Worm (Caenorhabditis elegans) whole organism, young adult: ENCODE data around the gene T03G6.1.

Source experiments
- B0035.1 ChIP-seq: sonication (generic microtip); optimal IDR thresholded peaks from 2 replicates; lab custom pipeline; 2016; ENCODE audit warnings: missing genetic modification characterization, mild to moderate bottlenecking, missing compliant biosample characterization, missing genotype, missing genetic modification reagents
- B0261.1 ChIP-seq: sonication (generic microtip); optimal IDR thresholded peaks from 2 replicates; lab custom pipeline; 2016; ENCODE audit warnings: mild to moderate bottlenecking, missing genetic modification characterization, moderate library complexity, missing compliant biosample characterization
- C17E4.6 ChIP-seq: fragments of 200-800 bp; sonication (Bioruptor generic); IDR thresholded peaks from 2 replicates; pipeline ENCODE4 v1.3.6; 2022; ENCODE audit warnings: missing genetic modification reagents, missing genetic modification characterization, missing compliant biosample characterization
- D2030.7 ChIP-seq: fragments of 200-800 bp; sonication (Bioruptor generic); IDR thresholded peaks from 2 replicates; pipeline ENCODE4 v1.3.6; 2022; ENCODE audit warnings: missing genetic modification reagents, missing genetic modification characterization, missing compliant biosample characterization
- F10E7.11 ChIP-seq: sonication (generic microtip); optimal IDR thresholded peaks from 2 replicates; lab custom pipeline; 2017; ENCODE audit warnings: mild to moderate bottlenecking, missing genetic modification characterization, moderate library complexity, missing compliant biosample characterization
- F23B12.7 ChIP-seq: sonication (generic microtip); optimal IDR thresholded peaks from 2 replicates; lab custom pipeline; 2017; ENCODE audit warnings: missing genetic modification characterization, mild to moderate bottlenecking, missing compliant biosample characterization, antibody characterized with exemption, moderate library complexity; ENCODE audit not compliant: insufficient read depth
- F33H1.4 ChIP-seq: fragments of 200-800 bp; sonication (Bioruptor generic); IDR thresholded peaks from 2 replicates; pipeline ENCODE4 v1.3.6; 2022; ENCODE audit warnings: missing genetic modification reagents, missing genetic modification characterization, missing compliant biosample characterization
- F57A8.1 ChIP-seq: fragments of 200-800 bp; sonication (Bioruptor generic); optimal IDR thresholded peaks from 2 replicates; lab custom pipeline; 2018; ENCODE audit warnings: mild to moderate bottlenecking, missing genetic modification characterization, moderate library complexity, missing compliant biosample characterization
- F57C9.4 ChIP-seq: sonication (generic microtip); optimal IDR thresholded peaks from 2 replicates; lab custom pipeline; 2017; ENCODE audit warnings: mild to moderate bottlenecking, missing genetic modification characterization, missing compliant biosample characterization
- K11D2.4 ChIP-seq: fragments of 200-800 bp; sonication (Bioruptor generic); IDR thresholded peaks from 2 replicates; pipeline ENCODE4 v1.3.6; 2022; ENCODE audit warnings: missing genetic modification reagents, missing genetic modification characterization, missing compliant biosample characterization
- T26A5.8 ChIP-seq: sonication (generic microtip); optimal IDR thresholded peaks from 2 replicates; lab custom pipeline; 2016; ENCODE audit warnings: missing genetic modification characterization, missing compliant biosample characterization
- Y56A3A.18 ChIP-seq: fragments of 200-800 bp; sonication (Bioruptor generic); IDR thresholded peaks from 2 replicates; pipeline ENCODE4 v1.3.6; 2022; ENCODE audit warnings: missing genetic modification reagents, missing genetic modification characterization, missing compliant biosample characterization
- Y67H2A.10 ChIP-seq: fragments of 200-800 bp; sonication (Bioruptor generic); conservative IDR thresholded peaks from 2 replicates; pipeline ENCODE4 v1.3.6; 2022; ENCODE audit warnings: missing genetic modification reagents, missing genetic modification characterization, missing compliant biosample characterization
- Y79H2A.3 ChIP-seq: fragments of 200-800 bp; sonication (Bioruptor generic); conservative IDR thresholded peaks from 2 replicates; pipeline ENCODE4 v1.3.6; 2022; ENCODE audit warnings: missing genetic modification reagents, missing genetic modification characterization, missing compliant biosample characterization
- Y95B8A.8 ChIP-seq: fragments of 200-800 bp; sonication (Bioruptor generic); IDR thresholded peaks from 2 replicates; pipeline ENCODE4 v1.3.6; 2022; ENCODE audit warnings: missing genetic modification reagents, missing genetic modification characterization, missing compliant biosample characterization
- ama-1 ChIP-seq, 3 experiments: fragments of 150-350 bp in 1 of 3; sonication (generic microtip) in 2 of 3; optimal IDR thresholded peaks; 2 replicates each; lab custom pipeline; 2014 to 2018; ENCODE audit warnings: missing biosample characterization in 2 of 3, missing genetic modification characterization in 2 of 3, missing genetic modification reagents in 2 of 3
- attf-6 ChIP-seq: fragments of 200-800 bp; sonication (Bioruptor generic); IDR thresholded peaks from 2 replicates; pipeline ENCODE4 v1.3.6; 2022; ENCODE audit warnings: missing genetic modification reagents, missing genetic modification characterization, missing compliant biosample characterization
- bed-1 ChIP-seq: fragments of 200-800 bp; sonication (Bioruptor generic); IDR thresholded peaks from 2 replicates; pipeline ENCODE4 v1.3.6; 2022; ENCODE audit warnings: missing genetic modification reagents, missing genetic modification characterization, missing compliant biosample characterization
- bed-2 ChIP-seq: fragments of 200-800 bp; sonication (Bioruptor generic); IDR thresholded peaks from 2 replicates; pipeline ENCODE4 v1.3.6; 2022; ENCODE audit warnings: missing genetic modification reagents, missing genetic modification characterization, missing compliant biosample characterization
- ccch-3 ChIP-seq: fragments of 200-800 bp; sonication (Bioruptor generic); optimal IDR thresholded peaks from 2 replicates; lab custom pipeline; 2018; ENCODE audit warnings: mild to moderate bottlenecking, missing genetic modification characterization, missing compliant biosample characterization
- cebp-1 ChIP-seq, 2 experiments: fragments of 200-800 bp in 1 of 2; sonication (Bioruptor generic) in 1 of 2; sonication (generic microtip) in 1 of 2; IDR thresholded peaks in 1 of 2; optimal IDR thresholded peaks in 1 of 2; 2 replicates each; pipeline versions ENCODE4 v1.3.6 to Lab custom; 2017 to 2022; ENCODE audit warnings: missing compliant biosample characterization in 2 of 2, missing genetic modification characterization in 2 of 2, mild to moderate bottlenecking in 1 of 2, missing genetic modification reagents in 1 of 2, moderate library complexity in 1 of 2
- cebp-2 ChIP-seq: fragments of 200-800 bp; sonication (Bioruptor generic); IDR thresholded peaks from 2 replicates; pipeline ENCODE4 v1.3.6; 2022; ENCODE audit warnings: missing genetic modification characterization, missing compliant biosample characterization
- ceh-27 ChIP-seq: fragments of 200-800 bp; sonication (Bioruptor generic); optimal IDR thresholded peaks from 2 replicates; lab custom pipeline; 2018; ENCODE audit warnings: mild to moderate bottlenecking, missing genetic modification characterization, moderate library complexity, missing compliant biosample characterization
- ceh-79 ChIP-seq: sonication (generic microtip); optimal IDR thresholded peaks from 2 replicates; lab custom pipeline; 2017; ENCODE audit warnings: mild to moderate bottlenecking, missing genetic modification characterization, missing compliant biosample characterization
- chd-7 ChIP-seq: sonication (generic microtip); optimal IDR thresholded peaks from 2 replicates; lab custom pipeline; 2016; ENCODE audit warnings: mild to moderate bottlenecking, missing genetic modification characterization, moderate library complexity, missing compliant biosample characterization
- die-1 ChIP-seq: sonication (generic microtip); optimal IDR thresholded peaks from 2 replicates; lab custom pipeline; 2016; ENCODE audit warnings: missing genotype, mild to moderate bottlenecking, missing genetic modification characterization, missing compliant biosample characterization
- dpl-1 ChIP-seq: fragments of 150-350 bp; optimal IDR thresholded peaks from 2 replicates; lab custom pipeline; 2014; ENCODE audit warnings: missing biosample characterization, missing genetic modification reagents, missing genetic modification characterization
- egl-18 ChIP-seq: fragments of 200-800 bp; sonication (Bioruptor generic); IDR thresholded peaks from 2 replicates; pipeline ENCODE4 v1.3.6; 2022; ENCODE audit warnings: missing genetic modification reagents, missing genetic modification characterization, missing compliant biosample characterization
- ets-4 ChIP-seq: fragments of 200-800 bp; sonication (Bioruptor generic); optimal IDR thresholded peaks from 2 replicates; lab custom pipeline; 2018; ENCODE audit warnings: mild to moderate bottlenecking, missing genetic modification characterization, missing compliant biosample characterization
- gei-17 ChIP-seq: fragments of 200-800 bp; sonication (Bioruptor generic); optimal IDR thresholded peaks from 2 replicates; lab custom pipeline; 2018; ENCODE audit warnings: mild to moderate bottlenecking, missing genetic modification characterization, missing compliant biosample characterization
- him-1 ChIP-seq: sonication (generic microtip); optimal IDR thresholded peaks from 2 replicates; lab custom pipeline; 2016; ENCODE audit warnings: missing genotype, missing genetic modification reagents, missing genetic modification characterization, missing compliant biosample characterization
- lag-1 ChIP-seq: fragments of 200-800 bp; sonication (Bioruptor generic); IDR thresholded peaks from 2 replicates; pipeline ENCODE4 v1.3.6; 2022; ENCODE audit warnings: missing genetic modification reagents, missing genetic modification characterization, missing compliant biosample characterization
- let-607 ChIP-seq, 2 experiments: fragments of 200-800 bp in 1 of 2; sonication (Bioruptor generic) in 1 of 2; sonication (generic microtip) in 1 of 2; optimal IDR thresholded peaks; 2 replicates each; lab custom pipeline; 2016 to 2018; ENCODE audit warnings: mild to moderate bottlenecking in 2 of 2, missing compliant biosample characterization in 2 of 2, missing genetic modification characterization in 2 of 2, moderate library complexity in 2 of 2, missing genotype in 1 of 2
- lin-26 ChIP-seq: fragments of 200-800 bp; sonication (Bioruptor generic); IDR thresholded peaks from 2 replicates; pipeline ENCODE4 v1.3.6; 2022; ENCODE audit warnings: missing genetic modification reagents, missing genetic modification characterization, missing compliant biosample characterization
- lin-35 ChIP-seq, 3 experiments: fragments of 150-350 bp in 2 of 3; sonication (generic microtip) in 1 of 3; optimal IDR thresholded peaks; 2 replicates each; lab custom pipeline; 2014 to 2018; ENCODE audit warnings: missing biosample characterization in 3 of 3, missing genetic modification characterization in 3 of 3, missing genetic modification reagents in 3 of 3
- lin-40 ChIP-seq: sonication (generic microtip); optimal IDR thresholded peaks from 2 replicates; lab custom pipeline; 2016; ENCODE audit warnings: missing genetic modification characterization, mild to moderate bottlenecking, missing compliant biosample characterization, missing genotype, missing genetic modification reagents
- lsl-1 ChIP-seq: fragments of 200-800 bp; sonication (Bioruptor generic); optimal IDR thresholded peaks from 2 replicates; lab custom pipeline; 2018; ENCODE audit warnings: mild to moderate bottlenecking, missing genetic modification characterization, moderate library complexity, missing compliant biosample characterization
- madf-6 ChIP-seq: fragments of 200-800 bp; sonication (Bioruptor generic); IDR thresholded peaks from 2 replicates; pipeline ENCODE4 v1.3.6; 2022; ENCODE audit warnings: missing genetic modification reagents, missing genetic modification characterization, missing compliant biosample characterization
- nfya-1 ChIP-seq: sonication (generic microtip); optimal IDR thresholded peaks from 2 replicates; lab custom pipeline; 2017; ENCODE audit warnings: antibody characterized with exemption, missing compliant biosample characterization, missing genetic modification characterization, borderline replicate concordance; ENCODE audit not compliant: insufficient read depth
- nhr-27 ChIP-seq: fragments of 200-800 bp; sonication (Bioruptor generic); optimal IDR thresholded peaks from 2 replicates; lab custom pipeline; 2018; ENCODE audit warnings: mild to moderate bottlenecking, missing genetic modification characterization, moderate library complexity, missing compliant biosample characterization
- pha-4 ChIP-seq: fragments of 150-350 bp; sonication (generic microtip); optimal IDR thresholded peaks from 2 replicates; lab custom pipeline; 2014; ENCODE audit warnings: missing biosample characterization, missing genetic modification reagents, missing genetic modification characterization
- rec-8 ChIP-seq, 2 experiments: sonication (generic microtip); optimal IDR thresholded peaks; 2 replicates each; lab custom pipeline; 2016; ENCODE audit warnings: mild to moderate bottlenecking in 2 of 2, missing genetic modification characterization in 2 of 2, missing genetic modification reagents in 2 of 2, missing genotype in 2 of 2, missing biosample characterization in 1 of 2, missing compliant biosample characterization in 1 of 2, moderate library complexity in 1 of 2
- snpc-1.3 ChIP-seq: sonication (generic microtip); optimal IDR thresholded peaks from 2 replicates; lab custom pipeline; 2017; ENCODE audit warnings: missing genetic modification characterization, mild to moderate bottlenecking, missing compliant biosample characterization, antibody characterized with exemption, moderate library complexity, missing genotype, missing genetic modification reagents; ENCODE audit not compliant: insufficient read depth
- somi-1 ChIP-seq: fragments of 200-800 bp; sonication (Bioruptor generic); optimal IDR thresholded peaks from 2 replicates; lab custom pipeline; 2018; ENCODE audit warnings: mild to moderate bottlenecking, missing genetic modification characterization, missing compliant biosample characterization
- ztf-18 ChIP-seq: sonication (generic microtip); optimal IDR thresholded peaks from 2 replicates; lab custom pipeline; 2016; ENCODE audit warnings: missing genotype, mild to moderate bottlenecking, missing genetic modification characterization, missing compliant biosample characterization
- ztf-3 ChIP-seq: fragments of 200-800 bp; sonication (Bioruptor generic); optimal IDR thresholded peaks from 2 replicates; lab custom pipeline; 2018; ENCODE audit warnings: mild to moderate bottlenecking, missing genetic modification characterization, missing compliant biosample characterization

T03G6.1 gene

DNA sequence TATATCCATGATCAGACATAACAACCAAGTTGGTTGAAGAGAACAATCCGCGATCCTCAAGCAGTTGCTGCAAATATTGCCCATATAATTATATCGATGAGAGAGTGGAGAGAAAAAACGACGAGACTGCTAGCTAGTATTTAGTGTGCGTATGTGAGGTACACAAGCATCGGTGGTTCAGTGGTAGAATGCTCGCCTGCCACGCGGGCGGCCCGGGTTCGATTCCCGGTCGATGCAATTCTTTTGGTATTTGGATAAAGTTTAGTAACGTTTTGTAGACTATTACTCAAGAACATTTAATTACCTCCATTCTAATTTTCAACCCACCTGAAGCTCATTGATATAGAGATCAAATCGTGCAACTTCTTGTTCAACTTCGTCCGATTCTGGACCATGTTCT lies 5.0 kb downstream of the T03G6.1 start (continued):
- TF ChIP-seq chd-7 (tag; lab: Kevin White, UChicago), result peak; percentile 81
- TF ChIP-seq lin-40, result peak; percentile 80
- TF ChIP-seq let-607 (tag; optimal IDR thresholded peaks at IDR 0.05; lab: Kevin White, UChicago), result peak; percentile 36 to 57
- no peak for TF ChIP-seq Y95B8A.8
- TF ChIP-seq nfya-1, result no peak
- no peak for TF ChIP-seq Y79H2A.3 (GFP tag; lab: Robert Waterston, UW)
- TF ChIP-seq dpl-1 (GFP tag; lab: Kevin White, UChicago), result no peak
- TF ChIP-seq D2030.7 (GFP tag; lab: Robert Waterston, UW), result peak; percentile 82
- peak; percentile 20 for TF ChIP-seq B0035.1 (tag; lab: Kevin White, UChicago)
- TF ChIP-seq ztf-3 (GFP tag; lab: Kevin White, UChicago), result no peak
- TF ChIP-seq cebp-1 (GFP tag; IDR thresholded peaks at IDR 0.05; lab: Robert Waterston, UW), result 0 out of 2 replicates have a peak, but pooled peaks have one; percentile 44
- TF ChIP-seq cebp-1 (tag; optimal IDR thresholded peaks at IDR 0.05; lab: Kevin White, UChicago), result peak; percentile 79
- TF ChIP-seq T26A5.8, result peak; percentile 20
- TF ChIP-seq die-1 (tag; lab: Kevin White, UChicago), result peak; percentile 76
- peak; percentile 62 for TF ChIP-seq F57C9.4 (tag; lab: Kevin White, UChicago)
- TF ChIP-seq rec-8 (tag; optimal IDR thresholded peaks at IDR 0.05; lab: Kevin White, UChicago), result peak in 1 of 2 experiments; percentile 69
- TF ChIP-seq F57A8.1, result peak; percentile 76
- TF ChIP-seq pha-4, result no peak
- no peak for TF ChIP-seq lag-1
- peak; percentile 51; the same call in 1 of the 2 replicates for TF ChIP-seq attf-6 (GFP tag; lab: Robert Waterston, UW)
- TF ChIP-seq ama-1 (optimal IDR thresholded peaks at IDR 0.05; lab: Kevin White, UChicago), result no peak
- peak; percentile 79 to 81 for TF ChIP-seq ama-1 (GFP tag; optimal IDR thresholded peaks at IDR 0.05; lab: Kevin White, UChicago)
- TF ChIP-seq Y67H2A.10 (GFP tag; lab: Robert Waterston, UW), result peak; percentile 44; the same call in 1 of the 2 replicates
- TF ChIP-seq ets-4 (GFP tag; lab: Kevin White, UChicago), result no peak
- peak; percentile 77 for TF ChIP-seq gei-17 (GFP tag; lab: Kevin White, UChicago)
- peak; percentile 97 for TF ChIP-seq B0261.1 (tag; lab: Kevin White, UChicago)
- TF ChIP-seq snpc-1.3 (tag; lab: Kevin White, UChicago), result peak; percentile 64
- peak in 1 of 3 experiments; percentile 67 for TF ChIP-seq lin-35 (GFP tag; optimal IDR thresholded peaks at IDR 0.05; lab: Kevin White, UChicago)
- peak; percentile 94 for TF ChIP-seq lin-26 (GFP tag; lab: Robert Waterston, UW)
- no peak for TF ChIP-seq lsl-1 (GFP tag; lab: Kevin White, UChicago)
- peak; percentile 80 for TF ChIP-seq ztf-18 (tag; lab: Kevin White, UChicago)
- TF ChIP-seq C17E4.6, result peak; percentile 37; the same call in 1 of the 2 replicates
- TF ChIP-seq cebp-2 (GFP tag; lab: Robert Waterston, UW), result peak; percentile 88; the same call in 1 of the 2 replicates
- peak; percentile 90; the same call in 1 of the 2 replicates for TF ChIP-seq Y56A3A.18 (GFP tag; lab: Robert Waterston, UW)
- TF ChIP-seq nhr-27, result no peak
- TF ChIP-seq madf-6 (GFP tag; lab: Robert Waterston, UW), result peak; percentile 64
- peak; percentile 7 for TF ChIP-seq F10E7.11 (tag; lab: Kevin White, UChicago)
- peak; percentile 16; the same call in 1 of the 2 replicates for TF ChIP-seq F33H1.4 (GFP tag; lab: Robert Waterston, UW)
- peak; percentile 89 for TF ChIP-seq him-1 (tag; lab: Kevin White, UChicago)
- TF ChIP-seq F23B12.7 (tag; lab: Kevin White, UChicago), result peak; percentile 86
- TF ChIP-seq ceh-27, result peak; percentile 76
- no peak for TF ChIP-seq bed-2
- peak; percentile 48; the same call in 1 of the 2 replicates for TF ChIP-seq egl-18
- TF ChIP-seq bed-1 (GFP tag; lab: Robert Waterston, UW), result no peak
- no peak for TF ChIP-seq ccch-3
- peak; percentile 89 for TF ChIP-seq ceh-79 (tag; lab: Kevin White, UChicago)
- TF ChIP-seq somi-1 (GFP tag; lab: Kevin White, UChicago), result peak; percentile 49
- TF ChIP-seq K11D2.4 (GFP tag; lab: Robert Waterston, UW), result peak; percentile 72
